Fruit fly (Drosophila melanogaster) whole organism, embryonic: ENCODE measurements around the gene y.

ENCODE experiments used
- CG12942 ChIP-seq: fragments of 200-800 bp; sonication (Bioruptor generic); optimal IDR thresholded peaks from 3 replicates; lab custom pipeline; 2016; ENCODE audit warnings: missing biosample characterization, missing genetic modification characterization
- CG18599 ChIP-seq: fragments of 200-800 bp; sonication (Bioruptor generic); optimal IDR thresholded peaks from 3 replicates; lab custom pipeline; 2017; ENCODE audit warnings: missing biosample characterization, missing genetic modification characterization, mild to moderate bottlenecking, moderate library complexity, missing genetic modification reagents
- Ets65A ChIP-seq: fragments of 200-800 bp; sonication (Bioruptor generic); peaks from one replicate; lab custom pipeline; 2016; ENCODE audit warnings: missing biosample characterization, missing genetic modification characterization
- dpn ChIP-seq, 2 experiments: fragments of 200-800 bp; sonication (Bioruptor generic); optimal IDR thresholded peaks; 3 replicates each; lab custom pipeline; 2016; ENCODE audit warnings: missing biosample characterization in 2 of 2, missing genetic modification characterization in 2 of 2

- TF ChIP-seq dpn (GFP tag; optimal IDR thresholded peaks at IDR 0.05; lab: Kevin White, UChicago) (no peak), CG18599 (GFP tag; lab: Kevin White, UChicago) (no peak), Ets65A (GFP tag; lab: Kevin White, UChicago) (no peak), CG12942 (GFP tag; lab: Kevin White, UChicago) (no peak)
Measured at dm6 chrX:350970-351369, 5.3 kb upstream of the y start.
